Worm (Caenorhabditis elegans) whole organism, L4/young adult: ENCODE measurements around the gene unc-24.

Source experiments
- W03F9.2 ChIP-seq: fragments of 150-350 bp; optimal IDR thresholded peaks from 2 replicates; lab custom pipeline; 2014; ENCODE audit warnings: missing biosample characterization, missing genetic modification characterization
- dao-5 ChIP-seq: sonication (generic microtip); optimal IDR thresholded peaks from 2 replicates; lab custom pipeline; 2016; ENCODE audit warnings: missing genotype, missing genetic modification characterization, moderate library complexity, missing compliant biosample characterization
- him-1 ChIP-seq: sonication (generic microtip); optimal IDR thresholded peaks from 2 replicates; lab custom pipeline; 2016; ENCODE audit warnings: missing genotype, missing genetic modification reagents, missing genetic modification characterization, missing compliant biosample characterization

The unc-24 gene

ce11 chrIV:7961889-7962342 lies 17.8 kb upstream of the unc-24 start:
- TF ChIP-seq him-1 (tag; lab: Kevin White, UChicago) (no peak), dao-5 (tag; lab: Kevin White, UChicago) (no peak)

ce11 chrIV:7967006-7967405 lies 12.7 kb upstream of the unc-24 start, which contains the start of gene F57H12.5:
F57H12.5 (plus strand) TSS chrIV:7967306.
- TF ChIP-seq him-1 (tag; lab: Kevin White, UChicago): no peak
- no peak for TF ChIP-seq dao-5 (tag; lab: Kevin White, UChicago)
- no peak for TF ChIP-seq W03F9.2 (tag; lab: Kevin White, UChicago)

- no peak for TF ChIP-seq dao-5 (tag; lab: Kevin White, UChicago)
- no peak for TF ChIP-seq him-1 (tag; lab: Kevin White, UChicago)
- no peak for TF ChIP-seq W03F9.2 (tag; lab: Kevin White, UChicago)
Measured at ce11 chrIV:7976210-7976609, 3.5 kb upstream of the unc-24 start, which contains the start of gene F57H12.6. F57H12.6 (minus strand) TSS chrIV:7976310.

DNA sequence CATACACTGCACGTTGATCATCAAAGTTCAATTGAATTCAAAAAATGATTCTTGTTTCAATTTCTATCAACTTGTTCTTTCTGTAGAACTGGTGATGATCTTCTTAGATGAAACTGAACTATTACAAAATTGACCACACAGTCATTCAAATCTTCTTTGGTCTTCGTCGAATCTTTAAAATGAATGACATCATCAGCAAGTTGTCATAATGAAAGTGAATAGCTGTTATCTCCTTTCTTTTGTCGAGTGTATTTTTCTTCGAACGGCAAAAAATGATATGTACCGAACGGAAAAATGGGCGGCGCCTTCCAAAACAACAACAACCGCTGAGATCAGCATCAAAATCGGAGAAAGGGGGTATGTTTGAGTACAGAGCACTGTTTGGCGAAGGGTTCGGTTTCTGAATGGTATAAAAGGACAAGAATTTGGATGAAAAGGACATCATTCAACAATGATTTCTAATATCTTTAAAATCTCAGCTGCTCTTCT lies 2.2 kb upstream of the unc-24 start, which contains the start of gene ora-1:
TSS of gene ora-1 (plus strand) at position 439 of the 489 bp plus-strand sequence.
- no peak for TF ChIP-seq him-1 (tag; lab: Kevin White, UChicago)
- TF ChIP-seq W03F9.2 (tag; lab: Kevin White, UChicago): no peak
- no peak for TF ChIP-seq dao-5 (tag; lab: Kevin White, UChicago)

DNA sequence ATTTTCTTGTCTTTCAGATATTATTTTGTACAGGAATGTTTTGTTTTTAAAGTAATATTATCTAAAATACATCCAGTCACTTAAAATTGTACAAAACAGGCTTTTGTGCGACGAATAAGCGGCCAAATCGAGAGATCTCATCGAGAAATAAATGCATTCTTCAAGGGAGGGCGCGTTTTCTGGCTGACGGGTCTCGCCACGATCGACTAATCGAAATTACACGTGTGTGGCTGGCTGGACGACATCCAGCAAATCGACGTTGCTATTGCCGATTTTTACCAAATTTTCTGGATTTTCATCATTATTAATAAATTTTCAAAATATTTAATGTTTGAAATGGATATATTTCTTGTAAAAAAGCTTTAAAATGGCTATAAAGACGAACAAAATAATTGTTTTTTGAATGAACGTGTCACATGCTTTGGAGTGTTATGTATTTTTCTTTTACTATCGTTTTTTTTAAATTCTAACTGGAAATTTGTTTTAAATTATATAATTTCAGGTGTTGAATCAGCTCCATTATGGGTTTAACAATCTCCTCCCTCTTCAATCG lies 2.4 kb downstream of the unc-24 start, which contains the start of gene arf-5:
TSS of gene arf-5 (plus strand) at position 503 of the 553 bp plus-strand sequence.
- TF ChIP-seq W03F9.2 (tag; lab: Kevin White, UChicago) (no peak), dao-5 (tag; lab: Kevin White, UChicago) (no peak), him-1 (tag; lab: Kevin White, UChicago) (no peak)

DNA sequence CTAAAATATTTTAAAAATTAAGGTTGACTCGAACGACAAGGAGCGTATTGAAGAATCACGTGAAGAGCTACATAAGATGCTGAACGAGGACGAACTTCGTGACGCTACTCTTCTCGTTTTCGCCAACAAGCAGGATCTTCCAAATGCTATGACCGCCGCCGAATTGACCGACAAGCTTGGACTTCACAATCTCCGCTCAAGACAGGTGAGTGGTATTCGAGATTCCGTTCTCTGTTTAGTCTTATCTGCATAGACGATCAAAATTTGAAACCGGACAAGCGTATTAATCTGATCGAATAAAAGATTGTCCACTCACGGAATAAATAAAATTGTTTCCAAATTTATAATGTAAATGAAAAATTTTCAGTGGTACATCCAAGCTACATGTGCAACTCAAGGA lies 3.4 kb downstream of the unc-24 start:
- no peak for TF ChIP-seq him-1 (tag; lab: Kevin White, UChicago)

- TF ChIP-seq dao-5 (tag; lab: Kevin White, UChicago): no peak
- TF ChIP-seq him-1 (tag; lab: Kevin White, UChicago): no peak
- TF ChIP-seq W03F9.2 (tag; lab: Kevin White, UChicago): no peak
Measured at ce11 chrIV:7983728-7984346, 4.2 kb downstream of the unc-24 start.

ce11 chrIV:7985737-7986136 lies 6.1 kb downstream of the unc-24 start:
- TF ChIP-seq him-1 (tag; lab: Kevin White, UChicago) (no peak), dao-5 (tag; lab: Kevin White, UChicago) (no peak), W03F9.2 (tag; lab: Kevin White, UChicago) (no peak)

ce11 chrIV:7987083-7987482 lies 7.4 kb downstream of the unc-24 start, which contains the start of gene mec-17:
mec-17 (minus strand) TSS chrIV:7987183.
- TF ChIP-seq dao-5 (tag; lab: Kevin White, UChicago) (no peak), W03F9.2 (tag; lab: Kevin White, UChicago) (no peak), him-1 (tag; lab: Kevin White, UChicago) (no peak)

ce11 chrIV:7988385-7988784 lies 8.7 kb downstream of the unc-24 start, which contains the start of gene col-115:
col-115 (plus strand) TSS chrIV:7988685.
- no peak for TF ChIP-seq him-1 (tag; lab: Kevin White, UChicago)
- TF ChIP-seq W03F9.2 (tag; lab: Kevin White, UChicago): no peak
- no peak for TF ChIP-seq dao-5 (tag; lab: Kevin White, UChicago)

DNA sequence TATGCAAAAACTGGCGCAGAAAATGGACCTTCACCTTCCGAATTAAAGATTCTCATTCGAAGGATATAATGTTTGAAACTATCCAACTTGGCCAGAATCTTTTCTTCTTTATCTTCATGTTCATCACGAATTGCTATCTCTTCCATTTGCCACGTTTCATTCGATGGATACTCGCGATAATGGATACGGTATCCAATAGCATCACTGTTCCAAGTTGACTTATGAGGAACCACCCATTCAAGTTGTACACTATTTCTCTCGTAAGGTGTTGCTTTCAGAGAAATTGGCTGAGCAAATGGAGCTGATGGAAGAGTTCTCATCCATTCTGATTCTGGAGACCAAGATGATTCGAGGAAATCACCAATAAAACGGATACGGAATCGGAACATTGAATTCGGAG lies 15.0 kb downstream of the unc-24 start:
- TF ChIP-seq W03F9.2 (tag; lab: Kevin White, UChicago) (no peak), him-1 (tag; lab: Kevin White, UChicago) (no peak)

DNA sequence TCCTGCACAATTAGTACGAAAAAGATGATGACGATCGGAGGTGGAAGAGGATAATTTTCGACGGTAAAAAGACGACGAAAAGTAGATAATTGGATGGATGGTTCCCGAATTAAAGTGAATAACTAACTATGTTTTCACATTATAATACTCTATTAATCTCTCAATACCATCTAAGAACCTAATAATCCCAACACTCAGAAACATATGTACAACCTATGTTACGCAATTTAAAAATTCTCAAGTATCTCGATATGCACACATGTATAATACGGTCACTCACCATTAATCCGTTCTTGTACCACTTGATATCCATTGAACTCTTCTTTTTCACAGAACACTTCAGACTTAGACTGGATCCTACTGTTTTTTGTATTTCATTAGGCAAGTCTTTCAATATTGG lies 21.1 kb downstream of the unc-24 start:
- TF ChIP-seq him-1 (tag; lab: Kevin White, UChicago) (no peak), dao-5 (tag; lab: Kevin White, UChicago) (no peak), W03F9.2 (tag; lab: Kevin White, UChicago) (no peak)

DNA sequence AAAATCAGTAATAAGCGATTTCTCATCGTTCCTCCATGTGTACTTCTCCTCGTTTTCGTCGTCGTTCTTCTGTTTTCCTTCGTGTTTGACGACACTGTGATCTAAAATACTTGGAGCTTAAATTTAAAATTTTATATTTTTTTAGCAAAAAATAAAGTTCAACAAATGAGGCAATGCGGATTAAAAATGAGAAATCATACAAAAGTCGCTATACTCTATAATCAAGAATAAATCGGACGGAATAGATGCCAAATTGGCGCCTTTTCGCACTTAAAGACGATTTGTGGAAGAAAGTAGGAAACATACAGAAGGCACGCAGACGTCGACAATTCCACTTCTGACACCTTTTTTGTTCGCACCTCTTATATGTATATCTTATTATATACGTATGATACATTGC lies 24.3 kb downstream of the unc-24 start, which contains the start of gene rig-4:
TSS of gene rig-4 (minus strand) at position 101 of the 400 bp plus-strand sequence.
- TF ChIP-seq dao-5 (tag; lab: Kevin White, UChicago) (no peak), W03F9.2 (tag; lab: Kevin White, UChicago) (no peak), him-1 (tag; lab: Kevin White, UChicago) (no peak)
